Worm (Caenorhabditis elegans): ENCODE results near the gene E04F6.10.
A peak's percentile ranks its signal among the peaks of the same experiment; 100 is the strongest.

The E04F6.10 gene

ce11 chrII:7253073-7253472, 36.1 kb upstream of the E04F6.10 start, which contains the start of gene lsm-4:
TSS of gene lsm-4 (minus strand) at chrII:7253163.
- peak; percentile 92 for TF ChIP-seq T20F7.1 (GFP tag; optimal IDR thresholded peaks at IDR 0.05)
- TF ChIP-seq pha-4 (GFP tag; IDR thresholded peaks at IDR 0.05), result no peak
- TF ChIP-seq pha-4 (tag; optimal IDR thresholded peaks at IDR 0.05), result no peak
- peak; percentile 73; the same call in 1 of the 2 replicates for TF ChIP-seq Y48G9A.11 (GFP tag; IDR thresholded peaks at IDR 0.05)
- no peak for TF ChIP-seq daf-16 (GFP tag; optimal IDR thresholded peaks at IDR 0.05)
- peak; percentile 11 for TF ChIP-seq daf-16 (tag; optimal IDR thresholded peaks at IDR 0.05)
- TF ChIP-seq lsy-2 (tag; optimal IDR thresholded peaks at IDR 0.05), result peak in 1 of 2 experiments; percentile 25

DNA sequence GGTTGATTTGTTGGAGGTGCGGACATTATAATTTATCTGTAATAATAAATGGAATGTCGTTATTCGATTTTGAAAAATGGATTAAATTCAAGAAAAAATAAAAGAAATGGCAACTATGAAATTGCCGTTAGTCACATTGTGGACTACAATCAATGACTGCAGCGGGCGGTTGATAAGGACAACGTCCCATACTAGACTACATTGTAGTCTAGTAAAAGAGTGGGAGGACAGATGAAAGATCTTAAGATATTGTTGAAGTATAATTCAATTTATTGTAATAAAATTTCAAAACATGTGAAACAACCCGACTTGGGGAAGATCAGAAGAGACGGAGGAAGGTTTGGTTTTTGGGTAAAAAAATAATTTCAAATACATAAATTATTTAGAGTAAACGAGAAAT, 35.0 kb upstream of the E04F6.10 start, which contains the start of the genes prx-13 and ada-2:
Gene prx-13 (minus strand): TSS at position 38 of the 400 bp plus-strand sequence.
Gene ada-2 (plus strand): TSS at position 282 of the 400 bp plus-strand sequence.
- TF ChIP-seq zfp-3 (GFP tag; conservative IDR thresholded peaks at IDR 0.05) (no peak), dve-1 (tag; optimal IDR thresholded peaks at IDR 0.05; ENCODE audit: insufficient read depth) (peak; percentile 45), lim-7 (GFP tag; IDR thresholded peaks at IDR 0.05) (no peak), nhr-10 (tag; optimal IDR thresholded peaks at IDR 0.05) (no peak), mxl-3 (GFP tag; optimal IDR thresholded peaks at IDR 0.05) (no peak), lir-3 (tag; optimal IDR thresholded peaks at IDR 0.05) (peak; percentile 5), nhr-11 (tag; optimal IDR thresholded peaks at IDR 0.05) (no peak), nhr-102 (tag; optimal IDR thresholded peaks at IDR 0.05) (no peak), nhr-41 (GFP tag; IDR thresholded peaks at IDR 0.05) (no peak), hlh-30 (tag; optimal IDR thresholded peaks at IDR 0.05; ENCODE audit: insufficient read depth) (peak; percentile 25), ZK337.2 (GFP tag; IDR thresholded peaks at IDR 0.05) (no peak), unc-130 (GFP tag; optimal IDR thresholded peaks at IDR 0.05) (no peak), spr-3 (GFP tag; optimal IDR thresholded peaks at IDR 0.05) (no peak), nhr-77 (tag; optimal IDR thresholded peaks at IDR 0.05) (peak; percentile 40), ctbp-1 (GFP tag; IDR thresholded peaks at IDR 0.05) (no peak), mdt-29 (GFP tag; IDR thresholded peaks at IDR 0.05) (no peak), lin-15B (tag; optimal IDR thresholded peaks at IDR 0.05) (no peak), R02D3.7 (tag; optimal IDR thresholded peaks at IDR 0.05) (no peak), lin-13 (GFP tag; optimal IDR thresholded peaks at IDR 0.05) (no peak), zfp-2 (tag; optimal IDR thresholded peaks at IDR 0.05) (no peak), nhr-6 (tag; optimal IDR thresholded peaks at IDR 0.05) (peak; percentile 50), ztf-7 (tag; optimal IDR thresholded peaks at IDR 0.05) (no peak), lin-29 (GFP tag; IDR thresholded peaks at IDR 0.05) (no peak), ceh-28 (tag; optimal IDR thresholded peaks at IDR 0.05) (no peak), lsy-2 (tag; optimal IDR thresholded peaks at IDR 0.05) (peak in 1 of 2 experiments; percentile 3), mes-2 (tag; optimal IDR thresholded peaks at IDR 0.05; ENCODE audit: poor library complexity, severe bottlenecking) (no peak), lin-1 (GFP tag; IDR thresholded peaks at IDR 0.05) (no peak), unc-39 (tag; optimal IDR thresholded peaks at IDR 0.05) (no peak), nhr-28 (tag; optimal IDR thresholded peaks at IDR 0.05) (peak; percentile 98), spr-1 (tag; optimal IDR thresholded peaks at IDR 0.05) (no peak), daf-8 (GFP tag; IDR thresholded peaks at IDR 0.05) (no peak), T20F7.1 (GFP tag; optimal IDR thresholded peaks at IDR 0.05) (peak; percentile 46), T26A8.4 (GFP tag; IDR thresholded peaks at IDR 0.05) (no peak), ztf-11 (tag; optimal IDR thresholded peaks at IDR 0.05) (no peak), pqm-1 (tag; optimal IDR thresholded peaks at IDR 0.05) (peak; percentile 76), D1046.2 (GFP tag; IDR thresholded peaks at IDR 0.05) (no peak), dmd-6 (GFP tag; IDR thresholded peaks at IDR 0.05) (peak; percentile 53), hif-1 (tag; optimal IDR thresholded peaks at IDR 0.05) (no peak), zip-2 (tag; optimal IDR thresholded peaks at IDR 0.05) (no peak), egl-43 (GFP tag; IDR thresholded peaks at IDR 0.05) (no peak), tra-1 (GFP tag; IDR thresholded peaks at IDR 0.05) (no peak), ceh-44 (GFP tag; IDR thresholded peaks at IDR 0.05) (no peak), nhr-25 (tag; optimal IDR thresholded peaks at IDR 0.05; ENCODE audit: borderline replicate concordance, insufficient read depth) (no peak), daf-16 (GFP tag; optimal IDR thresholded peaks at IDR 0.05) (no peak), daf-16 (tag; optimal IDR thresholded peaks at IDR 0.05) (peak; percentile 37), hlh-11 (tag; optimal IDR thresholded peaks at IDR 0.05) (peak; percentile 46), lin-39 (tag; optimal IDR thresholded peaks at IDR 0.05) (no peak)
